Worm (Caenorhabditis elegans): Measurements from ENCODE around the gene srbc-60.

srbc-60 gene

ce11 chrV:782432-782831 is 2.3 kb downstream of the srbc-60 start, which contains the start of gene srab-16:
srab-16 (plus strand) TSS chrV:782732.
- TF ChIP-seq nhr-76 (tag; optimal IDR thresholded peaks at IDR 0.05): no peak
- TF ChIP-seq dsc-1 (tag; optimal IDR thresholded peaks at IDR 0.05): peak; percentile 40

ce11 chrV:794092-794491 is 14.0 kb downstream of the srbc-60 start:
- TF ChIP-seq ces-1 (GFP tag; optimal IDR thresholded peaks at IDR 0.05): no peak
- TF ChIP-seq alr-1 (tag; optimal IDR thresholded peaks at IDR 0.05; ENCODE audit: borderline replicate concordance): no peak
- TF ChIP-seq pax-3 (tag; optimal IDR thresholded peaks at IDR 0.05): no peak
- TF ChIP-seq unc-86 (tag; optimal IDR thresholded peaks at IDR 0.05): no peak
- TF ChIP-seq mef-2 (tag; optimal IDR thresholded peaks at IDR 0.05): no peak
- no peak for TF ChIP-seq nhr-47 (tag; optimal IDR thresholded peaks at IDR 0.05)
- TF ChIP-seq lin-35 (GFP tag; optimal IDR thresholded peaks at IDR 0.05): no peak
- no peak for TF ChIP-seq snu-23 (GFP tag; optimal IDR thresholded peaks at IDR 0.05)
- TF ChIP-seq blmp-1 (tag; optimal IDR thresholded peaks at IDR 0.05): no peak
- no peak for TF ChIP-seq vab-15 (tag; optimal IDR thresholded peaks at IDR 0.05)
- no peak for TF ChIP-seq nhr-77 (tag; optimal IDR thresholded peaks at IDR 0.05)
- no peak for TF ChIP-seq efl-1 (optimal IDR thresholded peaks at IDR 0.05)
- no peak for TF ChIP-seq efl-1 (GFP tag; optimal IDR thresholded peaks at IDR 0.05 in 1 of 2)
- no peak for TF ChIP-seq egl-27 (tag; optimal IDR thresholded peaks at IDR 0.05)
- no peak for TF ChIP-seq tlp-1 (tag; optimal IDR thresholded peaks at IDR 0.05)
- no peak for TF ChIP-seq lir-3 (tag; optimal IDR thresholded peaks at IDR 0.05; ENCODE audit: poor library complexity)
- no peak for TF ChIP-seq mdl-1 (tag; optimal IDR thresholded peaks at IDR 0.05)
- no peak for TF ChIP-seq nhr-76 (tag; optimal IDR thresholded peaks at IDR 0.05)
- TF ChIP-seq unc-30 (tag; optimal IDR thresholded peaks at IDR 0.05): no peak
- no peak for TF ChIP-seq ceh-63 (GFP tag; optimal IDR thresholded peaks at IDR 0.05)

DNA sequence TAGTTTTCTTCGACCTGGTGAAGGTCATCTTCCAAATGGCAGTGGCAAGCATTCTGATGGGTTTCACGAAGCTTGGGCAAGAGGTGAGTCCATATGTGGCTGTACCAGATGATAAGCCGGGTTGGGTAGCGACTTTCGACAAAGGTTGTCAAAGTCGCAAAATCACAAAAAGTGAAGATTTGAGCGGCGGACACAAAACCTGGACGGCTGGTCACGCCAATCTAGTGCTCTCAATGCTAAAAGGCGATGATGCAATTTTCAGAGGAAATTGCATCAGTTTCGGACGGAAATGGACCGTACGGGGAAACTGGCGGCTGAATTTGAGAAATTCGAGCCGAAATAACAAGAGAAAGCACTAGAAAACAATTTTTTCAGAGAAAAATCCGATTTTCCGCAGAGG is 17.1 kb downstream of the srbc-60 start:
- TF ChIP-seq lin-15B (tag; optimal IDR thresholded peaks at IDR 0.05) (no peak), sptf-1 (tag; optimal IDR thresholded peaks at IDR 0.05) (no peak), hpl-2 (GFP tag; optimal IDR thresholded peaks at IDR 0.05) (no peak), snpc-4 (tag; optimal IDR thresholded peaks at IDR 0.05) (no peak), tbx-2 (tag; optimal IDR thresholded peaks at IDR 0.05) (no peak), C16A3.4 (tag; optimal IDR thresholded peaks at IDR 0.05) (no peak), ztf-11 (tag; optimal IDR thresholded peaks at IDR 0.05) (no peak), skn-1 (tag; optimal IDR thresholded peaks at IDR 0.05) (no peak), F16B12.6 (tag; optimal IDR thresholded peaks at IDR 0.05) (no peak), mdl-1 (tag; optimal IDR thresholded peaks at IDR 0.05) (no peak), ces-1 (GFP tag; optimal IDR thresholded peaks at IDR 0.05) (no peak), ztf-4 (tag; optimal IDR thresholded peaks at IDR 0.05) (no peak), mab-9 (GFP tag; IDR thresholded peaks at IDR 0.05) (no peak), grh-1 (GFP tag; IDR thresholded peaks at IDR 0.05) (no peak)

ce11 chrV:800271-800670 is 20.2 kb downstream of the srbc-60 start:
- no peak for TF ChIP-seq ceh-90 (tag; optimal IDR thresholded peaks at IDR 0.05)
- peak; percentile 53 for TF ChIP-seq lin-14 (GFP tag; optimal IDR thresholded peaks at IDR 0.05)
- no peak for TF ChIP-seq F16B12.6 (tag; optimal IDR thresholded peaks at IDR 0.05)
- no peak for TF ChIP-seq grh-1 (GFP tag; IDR thresholded peaks at IDR 0.05)
- peak; percentile 51 for TF ChIP-seq nhr-85 (tag)

DNA sequence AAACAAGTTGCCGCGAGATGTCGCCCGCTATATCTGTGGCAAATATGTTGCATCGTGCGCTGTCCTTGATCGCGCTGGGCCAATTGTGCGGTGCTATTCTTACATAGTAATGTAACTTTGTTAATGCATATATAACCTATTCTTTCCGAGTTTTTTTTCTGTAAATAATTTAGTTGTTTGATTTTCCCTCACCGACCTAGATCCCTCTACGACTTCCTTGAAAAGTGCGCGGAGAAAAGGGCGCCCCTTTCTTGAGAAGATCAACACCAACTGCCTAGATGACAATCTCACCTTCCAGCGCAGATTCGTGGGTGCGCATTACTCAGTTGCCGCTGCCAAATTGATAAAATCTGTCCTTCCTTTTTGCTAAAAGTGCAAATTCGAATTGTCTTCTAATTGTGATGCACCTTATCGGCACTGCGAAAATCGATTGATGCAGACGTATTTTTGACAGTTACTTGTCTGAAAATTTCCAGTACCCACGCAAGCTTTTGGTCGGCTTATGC is 21.5 kb downstream of the srbc-60 start:
- TF ChIP-seq efl-1 (optimal IDR thresholded peaks at IDR 0.05): no peak
- TF ChIP-seq efl-1 (GFP tag; optimal IDR thresholded peaks at IDR 0.05 in 1 of 2): peak in 1 of 2 experiments; percentile 68
- TF ChIP-seq zip-4 (GFP tag; optimal IDR thresholded peaks at IDR 0.05): no peak
- TF ChIP-seq ces-1 (GFP tag; optimal IDR thresholded peaks at IDR 0.05): no peak
- TF ChIP-seq nhr-237 (tag; optimal IDR thresholded peaks at IDR 0.05): no peak
- no peak for TF ChIP-seq mef-2 (tag; optimal IDR thresholded peaks at IDR 0.05)
- peak; percentile 89 for TF ChIP-seq nhr-85 (tag)
- no peak for TF ChIP-seq jun-1 (tag; optimal IDR thresholded peaks at IDR 0.05)
- peak; percentile 74 for TF ChIP-seq lin-14 (GFP tag; optimal IDR thresholded peaks at IDR 0.05)
- peak; percentile 36 for TF ChIP-seq rnt-1 (tag; optimal IDR thresholded peaks at IDR 0.05)

All from whole organism, L1 larva.